Worm (Caenorhabditis elegans): Measurements from ENCODE around the gene C49A9.2.

C49A9.2 gene

DNA sequence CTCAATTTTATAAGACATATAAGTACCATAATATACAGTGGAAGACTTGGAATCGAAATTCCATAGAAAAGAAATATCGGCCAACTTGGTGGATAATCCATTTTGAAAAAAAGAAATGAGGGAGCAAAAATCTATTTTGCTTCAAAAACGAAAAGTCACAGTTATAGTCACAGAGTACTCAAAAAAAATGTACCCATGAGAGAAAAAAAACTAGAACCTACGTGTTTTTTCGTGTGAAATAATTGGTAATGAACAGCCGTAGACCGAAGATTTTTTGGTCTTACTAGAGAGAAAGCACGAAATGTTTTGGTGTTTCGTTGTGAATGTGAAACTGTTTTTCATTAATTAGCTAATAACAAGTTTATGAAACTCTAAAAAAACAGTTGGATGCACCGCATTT is 44.1 kb downstream of the C49A9.2 start, which contains the start of gene srv-30:
srv-30 (minus strand) TSS at position 101 of the 400 bp plus-strand sequence.
- no peak for TF ChIP-seq him-1 (tag; optimal IDR thresholded peaks at IDR 0.05)
- TF ChIP-seq W03F9.2 (tag; optimal IDR thresholded peaks at IDR 0.05): no peak
- TF ChIP-seq dao-5 (tag; optimal IDR thresholded peaks at IDR 0.05): no peak

ce11 chrIV:6271923-6272322 is 46.7 kb downstream of the C49A9.2 start, which contains the start of gene srv-31:
Gene srv-31 (minus strand): TSS chrIV:6272023.
- TF ChIP-seq W03F9.2 (tag; optimal IDR thresholded peaks at IDR 0.05): no peak
- no peak for TF ChIP-seq dao-5 (tag; optimal IDR thresholded peaks at IDR 0.05)
- TF ChIP-seq him-1 (tag; optimal IDR thresholded peaks at IDR 0.05): no peak

DNA sequence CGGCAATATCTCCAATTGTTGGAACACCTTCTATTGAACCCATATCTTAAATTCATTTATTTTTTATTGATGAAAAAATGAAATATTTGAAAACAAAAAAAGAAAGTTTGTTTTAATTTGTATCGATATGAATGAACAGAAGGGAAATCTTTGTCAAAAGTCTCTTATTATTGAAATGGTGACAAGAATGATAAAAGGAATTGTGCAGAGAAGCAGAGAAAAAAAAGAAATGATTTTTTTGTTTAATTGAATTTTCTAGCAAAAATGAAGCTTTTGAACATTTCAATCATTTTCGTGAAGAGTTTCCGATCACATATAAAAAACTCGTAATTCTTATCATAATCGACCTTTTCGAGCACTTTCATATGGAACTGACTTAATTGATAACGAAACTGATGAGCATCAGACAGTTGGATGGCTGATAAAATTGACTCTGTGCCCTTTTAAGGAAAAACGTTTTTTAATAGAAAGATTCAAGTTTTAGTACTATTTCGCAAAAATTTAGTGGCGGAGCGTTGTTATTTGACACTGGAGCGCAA is 50.5 kb downstream of the C49A9.2 start, which contains the start of the genes aat-4 and T13A10.1:
aat-4 (minus strand) TSS at position 51 of the 539 bp plus-strand sequence.
T13A10.1 (plus strand) TSS at position 411 of the 539 bp plus-strand sequence.
- TF ChIP-seq him-1 (tag; optimal IDR thresholded peaks at IDR 0.05) (no peak), dao-5 (tag; optimal IDR thresholded peaks at IDR 0.05) (no peak)
